Fruit fly (Drosophila melanogaster) whole organism: ENCODE measurements around the gene Tctp.

Source experiments
- CG8478 ChIP-seq: fragments of >200 bp; optimal IDR thresholded peaks from 2 replicates; lab custom pipeline; 2018; ENCODE audit warnings: inconsistent platforms
- Dll ChIP-seq: fragments of >200 bp; optimal IDR thresholded peaks from 2 replicates; lab custom pipeline; 2017
- EcR ChIP-seq, 2 experiments: fragments of >200 bp; optimal IDR thresholded peaks; 2 replicates each; lab custom pipeline; 2017; ENCODE audit warnings: missing biosample characterization in 2 of 2, missing genetic modification characterization in 2 of 2, missing genetic modification reagents in 2 of 2
- pan ChIP-seq: fragments of >200 bp; optimal IDR thresholded peaks from 2 replicates; lab custom pipeline; 2017
- psq ChIP-seq: fragments of >200 bp; optimal IDR thresholded peaks from 2 replicates; lab custom pipeline; 2017
- usp ChIP-seq: fragments of >200 bp; optimal IDR thresholded peaks from 2 replicates; lab custom pipeline; 2017; ENCODE audit warnings: missing biosample characterization, missing genetic modification characterization, mixed read lengths

Tctp gene

DNA sequence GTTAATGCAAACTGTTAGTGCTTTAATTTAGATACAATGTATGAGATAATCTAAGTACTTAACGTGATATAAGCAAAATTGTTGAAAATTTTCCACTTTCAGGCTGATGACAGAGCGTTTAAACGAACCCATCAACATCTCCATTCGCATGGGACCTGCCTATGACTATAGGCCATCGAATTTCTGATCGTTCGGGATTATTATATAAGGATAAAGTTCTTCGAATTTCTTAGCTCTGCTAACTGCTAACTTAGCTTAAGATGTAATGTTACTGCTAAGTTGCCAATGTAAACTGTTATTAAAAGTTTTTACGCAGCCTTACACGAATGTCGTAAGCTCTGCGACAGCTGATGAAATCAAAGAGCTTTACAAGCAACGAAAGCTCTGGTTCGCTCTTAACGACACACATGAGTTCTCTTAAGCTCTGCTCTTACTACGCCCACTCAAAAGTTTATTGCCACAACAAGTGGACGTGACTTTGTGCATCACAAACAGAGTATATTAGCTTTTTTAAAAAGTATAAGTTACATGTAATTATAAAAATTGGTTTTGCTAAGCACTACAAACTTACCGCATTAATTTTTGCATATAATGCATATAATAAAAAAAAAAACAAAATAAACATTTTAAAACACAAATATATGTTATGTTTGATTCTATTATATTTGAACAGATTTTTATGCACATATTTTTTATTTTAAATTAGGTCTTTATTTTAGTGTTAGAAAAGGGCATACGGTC, 13.2 kb upstream of the Tctp start:
- TF ChIP-seq CG8478 (lab: Kevin White, UChicago) (no peak), usp (GFP tag; lab: Kevin White, UChicago) (no peak), EcR (GFP tag; optimal IDR thresholded peaks at IDR 0.05; lab: Kevin White, UChicago) (no peak), pan (lab: Kevin White, UChicago) (no peak), psq (no peak), Dll (lab: Kevin White, UChicago) (no peak)

DNA sequence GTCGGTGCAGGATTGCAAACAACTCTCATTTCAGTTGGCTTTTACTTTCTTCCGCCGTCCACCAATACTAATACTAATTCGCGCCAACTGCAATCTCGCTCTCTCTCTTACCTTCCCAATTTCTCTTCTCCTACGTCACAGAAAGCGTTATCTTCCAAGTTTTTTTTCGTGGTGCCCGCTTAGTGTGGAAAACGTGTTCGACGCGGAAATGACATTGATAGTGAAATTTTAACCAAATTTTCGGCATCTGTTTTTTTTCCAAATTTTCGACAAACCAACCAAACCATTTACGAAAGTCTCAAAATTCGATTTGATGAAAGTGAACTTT, 12.7 kb upstream of the Tctp start, which contains the start of gene cu:
cu (plus strand) TSS at position 204 of the 328 bp plus-strand sequence.
- no peak for TF ChIP-seq pan (lab: Kevin White, UChicago)
- TF ChIP-seq Dll (lab: Kevin White, UChicago), result no peak
- TF ChIP-seq usp (GFP tag; lab: Kevin White, UChicago), result no peak
- TF ChIP-seq EcR (GFP tag; optimal IDR thresholded peaks at IDR 0.05; lab: Kevin White, UChicago), result no peak
- TF ChIP-seq CG8478 (lab: Kevin White, UChicago), result no peak
- TF ChIP-seq psq, result no peak

DNA sequence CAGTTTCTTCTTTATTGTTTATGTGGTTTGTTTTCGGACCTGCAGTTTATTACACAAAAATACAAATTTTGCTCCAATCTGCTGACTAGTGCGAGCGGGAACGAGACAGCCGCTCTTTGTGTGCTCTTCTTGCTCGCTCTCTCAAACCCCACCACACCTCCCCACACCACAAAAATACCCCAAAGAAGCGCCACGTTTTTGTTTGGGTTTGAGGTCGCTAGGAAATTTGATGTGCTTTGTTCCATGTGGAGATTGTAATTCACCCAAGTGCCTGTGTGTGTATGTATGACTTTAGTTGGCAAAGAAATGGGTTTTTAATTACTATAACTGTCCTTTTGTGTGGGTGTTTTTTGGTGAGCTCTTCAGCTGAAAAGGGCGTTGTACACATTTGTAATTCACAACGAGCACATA, 12.0 kb upstream of the Tctp start:
- TF ChIP-seq Dll (lab: Kevin White, UChicago), result no peak
- no peak for TF ChIP-seq usp (GFP tag; lab: Kevin White, UChicago)
- TF ChIP-seq CG8478 (lab: Kevin White, UChicago), result no peak
- TF ChIP-seq pan (lab: Kevin White, UChicago), result no peak
- peak in 1 of 2 experiments; percentile 1 for TF ChIP-seq EcR (GFP tag; optimal IDR thresholded peaks at IDR 0.05; lab: Kevin White, UChicago)
- no peak for TF ChIP-seq psq

DNA sequence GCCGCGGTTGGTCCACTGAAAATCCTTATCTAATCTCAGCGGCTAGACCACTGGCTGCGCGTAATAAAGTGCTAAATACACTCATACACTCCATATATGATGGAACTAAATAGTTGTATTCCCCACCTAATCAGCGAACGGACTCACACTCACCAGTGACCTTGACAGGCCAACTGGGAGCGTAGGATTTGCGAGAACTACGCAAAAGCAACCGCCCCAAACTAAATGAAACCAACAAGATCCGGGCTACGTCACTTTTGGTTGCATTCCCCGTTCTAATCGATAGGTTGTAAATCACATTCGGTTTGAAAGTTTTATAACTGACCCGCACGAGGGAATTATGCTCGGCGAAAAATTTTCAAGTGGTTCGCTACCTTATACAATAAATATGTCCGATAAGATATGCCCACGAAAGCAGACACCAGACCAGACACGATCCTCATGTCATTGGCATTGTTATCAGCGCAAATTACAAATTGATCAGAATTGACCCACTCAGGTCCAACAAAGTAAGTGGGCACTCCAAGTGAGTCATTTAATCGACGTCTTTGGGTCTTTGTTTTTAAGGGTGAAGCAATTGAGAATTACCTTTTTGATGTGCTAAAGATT, 10.7 kb upstream of the Tctp start:
- no peak for TF ChIP-seq Dll (lab: Kevin White, UChicago)
- TF ChIP-seq pan (lab: Kevin White, UChicago), result no peak
- TF ChIP-seq EcR (GFP tag; optimal IDR thresholded peaks at IDR 0.05; lab: Kevin White, UChicago), result no peak
- no peak for TF ChIP-seq usp (GFP tag; lab: Kevin White, UChicago)
- no peak for TF ChIP-seq CG8478 (lab: Kevin White, UChicago)
- TF ChIP-seq psq, result no peak

DNA sequence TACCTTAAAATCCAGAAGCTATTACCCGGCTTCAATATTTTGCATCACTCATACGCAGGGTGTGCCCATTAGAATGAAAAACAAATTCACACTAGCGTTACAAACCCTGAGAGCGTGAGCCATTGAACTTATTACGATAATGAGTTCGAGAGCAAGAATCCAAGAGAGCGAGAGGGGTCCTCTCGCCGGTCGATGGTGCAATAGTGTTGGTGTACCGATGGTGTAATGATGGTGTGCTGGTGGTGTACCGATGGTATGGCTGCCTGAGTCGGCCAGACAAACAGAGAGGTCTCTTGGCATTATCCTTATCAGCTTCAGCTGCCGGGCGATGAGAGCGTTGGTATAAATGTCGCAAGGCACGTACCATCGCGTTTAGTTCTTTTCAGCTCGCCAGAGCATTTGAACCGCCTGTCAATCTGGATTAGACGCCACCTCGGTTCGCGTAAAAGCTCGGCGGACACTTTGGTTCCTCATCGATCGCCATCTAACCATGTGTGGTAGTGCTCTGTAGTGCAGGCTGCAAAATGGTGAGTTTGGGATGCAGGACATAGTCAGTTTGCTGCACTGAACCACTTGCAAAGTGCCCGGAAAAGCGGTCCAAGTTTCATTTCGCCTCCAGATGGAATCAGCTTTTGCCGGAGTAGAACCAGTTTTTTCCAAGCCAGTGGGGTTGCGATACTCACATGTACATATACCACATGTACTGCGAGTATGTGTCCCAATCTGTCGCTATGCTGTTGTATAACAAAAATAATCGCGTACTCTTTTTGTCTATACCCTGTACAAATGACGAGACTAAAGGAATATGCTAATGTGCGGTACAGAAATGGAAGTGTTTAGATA, 9.8 kb upstream of the Tctp start:
- TF ChIP-seq CG8478 (lab: Kevin White, UChicago) (no peak), EcR (GFP tag; optimal IDR thresholded peaks at IDR 0.05; lab: Kevin White, UChicago) (peak in 1 of 2 experiments; percentile 74), Dll (lab: Kevin White, UChicago) (no peak)

DNA sequence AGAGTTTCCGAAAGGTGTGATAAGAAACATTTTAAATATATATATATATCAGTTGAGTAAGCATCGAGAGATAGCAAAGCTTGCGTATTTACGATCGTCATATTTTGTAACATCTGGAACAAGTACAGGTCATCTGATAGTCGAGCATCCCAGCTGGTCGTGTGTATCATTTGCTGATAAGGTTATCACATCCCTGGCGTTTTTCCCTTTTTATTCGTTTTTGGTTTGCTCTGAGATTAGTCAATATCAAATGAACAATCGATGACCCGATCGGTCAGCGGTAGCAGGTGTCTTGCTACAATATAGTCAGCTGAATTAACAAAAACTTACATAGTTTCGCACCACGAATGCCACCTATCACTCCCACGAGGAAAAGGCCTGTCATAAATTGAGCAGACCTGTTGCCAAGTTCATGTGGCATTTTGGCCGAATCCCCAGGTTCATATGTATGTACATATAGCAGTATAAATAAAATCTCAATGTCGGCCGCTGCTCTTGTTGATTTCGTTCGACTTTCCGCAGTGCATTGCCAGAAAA, 9.1 kb upstream of the Tctp start:
- TF ChIP-seq pan (lab: Kevin White, UChicago) (peak; percentile 88), psq (no peak)

DNA sequence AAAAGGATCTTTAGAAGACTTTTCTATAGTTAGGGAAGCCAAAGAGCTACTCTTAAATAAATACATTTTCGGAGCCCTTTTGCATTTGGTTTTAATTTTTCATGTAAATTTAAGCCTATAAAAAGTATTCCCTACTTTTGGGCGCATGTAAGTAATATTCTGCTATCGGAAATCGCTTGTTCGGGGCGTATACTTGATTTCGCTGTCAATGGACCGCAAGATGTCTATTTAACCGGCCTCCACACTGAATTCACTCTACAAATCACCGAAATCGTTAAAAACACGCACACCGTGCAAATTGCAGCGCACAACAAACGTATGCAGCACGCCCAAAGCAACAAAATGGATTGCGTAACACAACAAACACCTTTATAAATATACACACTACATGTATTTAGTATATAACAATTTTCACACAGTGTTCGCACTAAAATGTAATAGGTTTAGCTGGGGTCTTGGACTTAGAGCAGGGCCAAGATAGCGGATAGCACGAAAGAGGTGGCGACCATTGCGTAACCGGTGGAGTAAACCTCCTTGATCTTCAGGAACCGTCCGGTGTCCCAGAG, 1.2 kb upstream of the Tctp start:
- TF ChIP-seq pan (lab: Kevin White, UChicago), result no peak
- no peak for TF ChIP-seq EcR (GFP tag; optimal IDR thresholded peaks at IDR 0.05; lab: Kevin White, UChicago)
- TF ChIP-seq CG8478 (lab: Kevin White, UChicago), result no peak
- no peak for TF ChIP-seq usp (GFP tag; lab: Kevin White, UChicago)
- no peak for TF ChIP-seq psq
- no peak for TF ChIP-seq Dll (lab: Kevin White, UChicago)

DNA sequence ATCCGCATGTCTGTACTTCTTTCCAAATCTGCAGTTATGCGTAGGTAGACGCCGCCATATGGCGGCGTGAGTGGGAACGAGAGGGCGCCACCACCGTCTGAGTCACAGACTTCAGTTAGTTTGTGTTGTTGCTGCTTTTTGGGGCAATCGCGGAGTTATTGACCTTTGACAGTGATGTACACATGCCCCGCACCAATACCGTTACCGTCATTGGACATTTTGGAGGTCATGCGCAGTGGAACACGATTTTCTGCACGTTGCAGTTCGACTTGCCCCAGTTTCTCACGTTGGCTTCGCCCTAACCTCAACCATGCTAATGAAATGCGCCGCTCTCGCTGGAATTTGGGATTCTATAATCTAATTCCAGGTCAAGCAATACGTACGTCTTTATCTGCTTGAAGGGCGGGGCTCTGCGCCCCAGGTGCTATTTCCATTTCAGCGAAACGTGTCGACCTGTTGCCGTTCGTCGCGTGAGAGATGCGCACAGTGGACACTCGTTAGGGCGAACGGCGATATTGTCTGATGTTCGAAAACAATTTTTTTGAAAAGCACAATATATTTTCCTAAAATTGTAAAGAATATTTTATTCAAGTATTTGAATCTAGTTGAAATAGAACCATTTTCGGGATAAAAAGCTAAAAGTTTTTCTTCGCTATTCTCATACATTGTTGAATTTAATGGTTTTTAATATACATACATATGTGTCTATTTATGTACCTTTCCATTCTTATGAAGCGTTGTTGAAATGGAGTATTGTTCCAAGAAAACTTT, 1.4 kb downstream of the Tctp start:
- TF ChIP-seq pan (lab: Kevin White, UChicago) (no peak), psq (no peak), usp (GFP tag; lab: Kevin White, UChicago) (no peak), Dll (lab: Kevin White, UChicago) (no peak), EcR (GFP tag; optimal IDR thresholded peaks at IDR 0.05; lab: Kevin White, UChicago) (no peak), CG8478 (lab: Kevin White, UChicago) (no peak)

DNA sequence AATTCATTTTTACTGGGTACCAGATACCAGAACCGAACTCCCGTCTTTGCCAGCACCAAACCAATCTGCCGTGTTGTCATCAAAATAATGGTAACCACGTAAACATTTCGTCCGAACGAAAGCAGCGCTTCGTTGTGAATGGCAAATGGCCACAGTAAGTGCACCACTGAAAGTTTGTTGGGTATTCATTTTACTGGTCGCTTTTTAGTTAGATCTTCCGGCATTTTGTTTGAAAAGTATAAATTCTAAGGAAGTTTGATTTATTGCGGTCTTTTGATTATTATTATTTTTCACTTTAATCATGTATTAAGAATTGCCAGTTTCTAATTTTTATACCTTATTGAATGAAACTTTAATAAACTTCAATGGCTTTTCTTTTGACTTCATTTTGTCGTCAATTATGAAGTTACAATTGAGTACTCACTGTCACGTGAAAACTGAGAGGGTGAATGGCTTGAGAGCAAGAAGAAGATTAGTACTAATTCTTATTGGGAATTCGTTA, 4.5 kb downstream of the Tctp start, which contains the start of gene ZnT86D:
ZnT86D (minus strand) TSS at position 91 of the 502 bp plus-strand sequence.
- TF ChIP-seq pan (lab: Kevin White, UChicago), result no peak
- no peak for TF ChIP-seq psq
- no peak for TF ChIP-seq EcR (GFP tag; optimal IDR thresholded peaks at IDR 0.05; lab: Kevin White, UChicago)
- no peak for TF ChIP-seq Dll (lab: Kevin White, UChicago)
- no peak for TF ChIP-seq CG8478 (lab: Kevin White, UChicago)
- TF ChIP-seq usp (GFP tag; lab: Kevin White, UChicago), result no peak

DNA sequence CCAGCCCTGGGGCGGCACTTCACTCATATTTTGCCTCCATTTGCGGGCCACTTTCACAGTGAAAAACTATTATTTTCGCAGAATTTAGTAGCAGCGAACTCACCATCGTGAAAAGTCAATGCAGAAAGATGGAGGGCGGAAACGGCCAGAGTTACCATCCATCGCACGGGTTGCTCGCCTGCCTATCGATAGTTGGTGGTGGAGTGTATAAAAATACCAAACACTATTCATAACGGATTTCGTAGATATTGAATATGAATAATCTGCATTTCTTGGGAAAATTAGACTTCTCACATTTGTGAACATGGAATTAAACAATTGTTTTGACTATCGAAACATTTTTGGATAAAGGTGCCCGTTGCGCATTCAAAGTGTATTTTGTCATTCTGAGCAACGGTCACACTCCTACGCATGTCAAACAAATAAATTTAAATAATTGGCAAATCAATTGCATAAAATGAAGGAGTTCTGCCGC, 6.1 kb downstream of the Tctp start, which contains the start of the genes RpS25 and CG4820:
RpS25 (minus strand) TSS at position 132 of the 475 bp plus-strand sequence.
CG4820 (plus strand) TSS at position 380 of the 475 bp plus-strand sequence.
- TF ChIP-seq psq, result no peak
- TF ChIP-seq usp (GFP tag; lab: Kevin White, UChicago), result no peak
- TF ChIP-seq CG8478 (lab: Kevin White, UChicago), result no peak
- no peak for TF ChIP-seq Dll (lab: Kevin White, UChicago)
- TF ChIP-seq pan (lab: Kevin White, UChicago), result no peak
- no peak for TF ChIP-seq EcR (GFP tag; optimal IDR thresholded peaks at IDR 0.05; lab: Kevin White, UChicago)
